Fruit fly (Drosophila melanogaster): ENCODE data around the gene CG14717.
A peak's percentile ranks its signal among the peaks of the same experiment; 100 is the strongest.

CG14717 gene

DNA sequence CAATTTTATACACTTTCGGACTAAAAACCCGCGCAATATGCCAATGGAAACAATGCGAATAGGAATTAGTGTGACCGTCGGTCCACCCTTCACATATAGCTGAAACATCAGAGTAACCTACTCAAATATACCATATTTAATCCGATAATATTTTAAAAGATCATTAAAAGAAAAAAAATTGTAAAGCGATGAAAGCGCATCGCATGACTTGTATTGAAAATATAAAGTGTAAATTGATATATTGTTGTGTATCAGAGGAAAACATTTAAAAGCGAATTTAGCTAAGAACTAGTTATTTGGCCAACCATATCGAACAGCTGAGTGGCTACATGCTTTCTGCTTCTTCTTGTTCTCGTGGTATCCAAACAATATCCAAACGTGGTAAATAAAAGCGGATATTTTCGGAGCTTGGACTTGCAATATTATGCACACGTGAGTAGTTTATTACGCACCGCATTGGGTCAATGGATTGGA, 45.5 kb downstream of the CG14717 start, which contains the start of the genes Blm and CG14722 (continued):
- TF ChIP-seq Dad (GFP tag; optimal IDR thresholded peaks at IDR 0.05) (no peak), CG7839 (tag; optimal IDR thresholded peaks at IDR 0.05) (no peak), phol (tag; optimal IDR thresholded peaks at IDR 0.05) (peak; percentile 55), CG13123 (GFP tag; optimal IDR thresholded peaks at IDR 0.05) (no peak), jing (GFP tag; optimal IDR thresholded peaks at IDR 0.05) (no peak), CG9797 (GFP tag; optimal IDR thresholded peaks at IDR 0.05) (peak; percentile 75), CG10267 (tag; optimal IDR thresholded peaks at IDR 0.05) (peak; percentile 52), CG11504 (tag; optimal IDR thresholded peaks at IDR 0.05) (no peak), Lpt (GFP tag; optimal IDR thresholded peaks at IDR 0.05) (no peak), aop (GFP tag; IDR thresholded peaks at IDR 0.05) (no peak), ato (GFP tag; IDR thresholded peaks at IDR 0.05; ENCODE audit: partially characterized antibody) (0 out of 2 replicates have a peak, but pooled peaks have one; percentile 11), Atf3 (GFP tag; optimal IDR thresholded peaks at IDR 0.05) (no peak), Med (GFP tag) (peak; percentile 64), wor (GFP tag; IDR thresholded peaks at IDR 0.05) (no peak), Mrtf (GFP tag; IDR thresholded peaks at IDR 0.05) (no peak), CG11560 (tag; IDR thresholded peaks at IDR 0.05) (no peak), mam (GFP tag; optimal IDR thresholded peaks at IDR 0.05) (no peak), gcm2 (GFP tag; optimal IDR thresholded peaks at IDR 0.05) (no peak), CG17385 (GFP tag; optimal IDR thresholded peaks at IDR 0.05) (peak; percentile 94), tna (GFP tag; IDR thresholded peaks at IDR 0.05; ENCODE audit: partially characterized antibody) (no peak), Camta (GFP tag; optimal IDR thresholded peaks at IDR 0.05) (no peak), CG16813 (GFP tag; IDR thresholded peaks at IDR 0.05; ENCODE audit: partially characterized antibody) (no peak), al (GFP tag; IDR thresholded peaks at IDR 0.05) (no peak), CG34376 (GFP tag; optimal IDR thresholded peaks at IDR 0.05) (peak; percentile 8), salm (tag; optimal IDR thresholded peaks at IDR 0.05) (no peak), pfk (GFP tag; optimal IDR thresholded peaks at IDR 0.05) (no peak), CG2116 (GFP tag; optimal IDR thresholded peaks at IDR 0.05) (peak; percentile 55), Side (GFP tag; optimal IDR thresholded peaks at IDR 0.05) (no peak), CG31441 (GFP tag; IDR thresholded peaks at IDR 0.05) (no peak), E2f1 (GFP tag; IDR thresholded peaks at IDR 0.05) (no peak), CG17829 (tag; optimal IDR thresholded peaks at IDR 0.05) (peak; percentile 25), Nf-YC (tag; optimal IDR thresholded peaks at IDR 0.05) (no peak), Kr (GFP tag; optimal IDR thresholded peaks at IDR 0.05) (no peak), pros (GFP tag; optimal IDR thresholded peaks at IDR 0.05) (no peak), p53 (GFP tag; optimal IDR thresholded peaks at IDR 0.05) (no peak), CG10565 (GFP tag; optimal IDR thresholded peaks at IDR 0.05) (no peak), CG17802 (tag; optimal IDR thresholded peaks at IDR 0.05) (no peak), CG14710 (tag; optimal IDR thresholded peaks at IDR 0.05) (peak; percentile 58), so (GFP tag; IDR thresholded peaks at IDR 0.05) (no peak), Bdp1 (GFP tag; optimal IDR thresholded peaks at IDR 0.05) (no peak), CG10462 (GFP tag; optimal IDR thresholded peaks at IDR 0.05) (no peak), CG11696 (GFP tag; IDR thresholded peaks at IDR 0.05) (no peak), CG10959 (GFP tag; IDR thresholded peaks at IDR 0.05) (no peak), btn (GFP tag; optimal IDR thresholded peaks at IDR 0.05) (no peak), CG11723 (GFP tag; optimal IDR thresholded peaks at IDR 0.05) (no peak), trem (tag; optimal IDR thresholded peaks at IDR 0.05) (peak; percentile 93), D (optimal IDR thresholded peaks at IDR 0.05) (no peak), D (GFP tag; optimal IDR thresholded peaks at IDR 0.05) (no peak), CG4617 (GFP tag; optimal IDR thresholded peaks at IDR 0.05; ENCODE audit: borderline replicate concordance) (peak; percentile 56), CG12155 (GFP tag; optimal IDR thresholded peaks at IDR 0.05) (no peak), CG18599 (GFP tag; optimal IDR thresholded peaks at IDR 0.05) (no peak), CG6765 (GFP tag; optimal IDR thresholded peaks at IDR 0.05) (no peak)
